Worm (Caenorhabditis elegans) whole organism, L1 larva: ENCODE results near the gene emb-8.
A peak's percentile ranks its signal among the peaks of the same experiment; 100 is the strongest.

ENCODE experiments used
- C16A3.4 ChIP-seq: fragments of 150-350 bp; optimal IDR thresholded peaks from 2 replicates; lab custom pipeline; 2014; ENCODE audit warnings: missing biosample characterization, missing genetic modification characterization
- F16B12.6 ChIP-seq: fragments of 150-350 bp; optimal IDR thresholded peaks from 2 replicates; lab custom pipeline; 2014; ENCODE audit warnings: missing biosample characterization, missing genetic modification characterization
- blmp-1 ChIP-seq: fragments of 150-350 bp; optimal IDR thresholded peaks from 2 replicates; lab custom pipeline; 2014; ENCODE audit warnings: missing biosample characterization, missing genetic modification characterization
- ceh-82 ChIP-seq, 3 experiments: fragments of 150-350 bp in 1 of 3; sonication (generic microtip) in 2 of 3; optimal IDR thresholded peaks; 2 replicates each; lab custom pipeline; 2014 to 2017; ENCODE audit warnings: missing biosample characterization in 3 of 3, missing genetic modification characterization in 3 of 3
- ceh-88 ChIP-seq: fragments of 200-800 bp; sonication (Bioruptor generic); IDR thresholded peaks from 2 replicates; pipeline ENCODE4 v1.3.6; 2022; ENCODE audit warnings: missing genetic modification characterization, missing compliant biosample characterization
- ces-1 ChIP-seq: fragments of 150-350 bp; optimal IDR thresholded peaks from 2 replicates; lab custom pipeline; 2014; ENCODE audit warnings: missing biosample characterization, missing genetic modification reagents, missing genetic modification characterization
- dpl-1 ChIP-seq, 3 experiments: fragments of 150-350 bp in 2 of 3; sonication (generic microtip) in 1 of 3; optimal IDR thresholded peaks; 2 replicates each; lab custom pipeline; 2014 to 2017; ENCODE audit warnings: missing biosample characterization in 3 of 3, missing genetic modification characterization in 3 of 3, missing genetic modification reagents in 3 of 3
- dsc-1 ChIP-seq: sonication (generic microtip); optimal IDR thresholded peaks from 2 replicates; lab custom pipeline; 2016; ENCODE audit warnings: mild to moderate bottlenecking, missing genetic modification characterization, missing compliant biosample characterization
- efl-1 ChIP-seq, 4 experiments: fragments of 150-350 bp; optimal IDR thresholded peaks in 3 of 4; peaks in 1 of 4; 1 replicate in 1 of 4; 2 replicates in 3 of 4; lab custom pipeline; 2014; ENCODE audit warnings: missing biosample characterization in 2 of 4, missing genetic modification characterization in 2 of 4, missing genetic modification reagents in 2 of 4
- elt-2 ChIP-seq: sonication (generic microtip); optimal IDR thresholded peaks from 2 replicates; lab custom pipeline; 2016; ENCODE audit warnings: missing genetic modification characterization, mild to moderate bottlenecking, inconsistent platforms, missing compliant biosample characterization, missing genetic modification reagents
- fkh-10 ChIP-seq: sonication (generic microtip); optimal IDR thresholded peaks from 2 replicates; lab custom pipeline; 2017; ENCODE audit warnings: missing biosample characterization, missing genetic modification reagents, missing genetic modification characterization
- lin-35 ChIP-seq, 2 experiments: fragments of 150-350 bp; optimal IDR thresholded peaks; 2 replicates each; lab custom pipeline; 2014; ENCODE audit warnings: missing biosample characterization in 2 of 2, missing genetic modification characterization in 2 of 2, missing genetic modification reagents in 2 of 2
- lir-3 ChIP-seq: sonication (generic microtip); optimal IDR thresholded peaks from 2 replicates; lab custom pipeline; 2016; ENCODE audit warnings: mild to moderate bottlenecking, missing genetic modification characterization, moderate library complexity, missing compliant biosample characterization; ENCODE audit not compliant: poor library complexity
- lsy-2 ChIP-seq, 2 experiments: fragments of 150-350 bp; optimal IDR thresholded peaks; 2 replicates each; lab custom pipeline; 2014; ENCODE audit warnings: missing biosample characterization in 2 of 2, missing genetic modification characterization in 2 of 2
- mdl-1 ChIP-seq, 2 experiments: fragments of 150-350 bp; optimal IDR thresholded peaks; 2 replicates each; lab custom pipeline; 2014 to 2017; ENCODE audit warnings: missing biosample characterization in 2 of 2, missing genetic modification characterization in 2 of 2, inconsistent platforms in 1 of 2
- mep-1 ChIP-seq: fragments of 150-350 bp; optimal IDR thresholded peaks from 2 replicates; lab custom pipeline; 2014; ENCODE audit warnings: missing biosample characterization, missing genetic modification characterization
- nhr-11 ChIP-seq: fragments of 150-350 bp; optimal IDR thresholded peaks from 2 replicates; lab custom pipeline; 2014; ENCODE audit warnings: missing biosample characterization, missing genetic modification characterization
- nhr-19 ChIP-seq: fragments of 200-800 bp; sonication (Bioruptor generic); conservative IDR thresholded peaks from 2 replicates; pipeline ENCODE4 v1.3.6; 2022; ENCODE audit warnings: missing genetic modification characterization, missing compliant biosample characterization
- nhr-20 ChIP-seq: sonication (generic microtip); optimal IDR thresholded peaks from 2 replicates; lab custom pipeline; 2016; ENCODE audit warnings: mild to moderate bottlenecking, missing genetic modification characterization, missing compliant biosample characterization
- nhr-47 ChIP-seq: sonication (generic microtip); optimal IDR thresholded peaks from 2 replicates; lab custom pipeline; 2016; ENCODE audit warnings: mild to moderate bottlenecking, missing genetic modification characterization, moderate library complexity, missing compliant biosample characterization
- nhr-71 ChIP-seq: sonication (generic microtip); optimal IDR thresholded peaks from 2 replicates; lab custom pipeline; 2016; ENCODE audit warnings: mild to moderate bottlenecking, missing genetic modification characterization, moderate library complexity, missing compliant biosample characterization
- nhr-85 ChIP-seq: sonication (generic microtip); peaks from one replicate; lab custom pipeline; 2016; ENCODE audit warnings: missing genetic modification characterization, inconsistent platforms, missing compliant biosample characterization
- nhr-90 ChIP-seq: sonication (generic microtip); optimal IDR thresholded peaks from 2 replicates; lab custom pipeline; 2016; ENCODE audit warnings: mild to moderate bottlenecking, missing genetic modification characterization, missing compliant biosample characterization; ENCODE audit not compliant: poor library complexity
- pag-3 ChIP-seq: sonication (generic microtip); optimal IDR thresholded peaks from 2 replicates; lab custom pipeline; 2017; ENCODE audit warnings: missing genetic modification characterization, mild to moderate bottlenecking, missing compliant biosample characterization, antibody characterized with exemption, borderline replicate concordance; ENCODE audit not compliant: insufficient read depth
- snu-23 ChIP-seq: sonication (generic microtip); optimal IDR thresholded peaks from 2 replicates; lab custom pipeline; 2016; ENCODE audit warnings: missing genetic modification characterization, missing compliant biosample characterization
- sup-37 ChIP-seq: fragments of 200-800 bp; sonication (Bioruptor generic); optimal IDR thresholded peaks from 2 replicates; lab custom pipeline; 2018; ENCODE audit warnings: mild to moderate bottlenecking, missing genetic modification characterization, missing compliant biosample characterization
- swsn-7 ChIP-seq: sonication (generic microtip); optimal IDR thresholded peaks from 2 replicates; lab custom pipeline; 2016; ENCODE audit warnings: missing genetic modification characterization, missing compliant biosample characterization
- tbx-2 ChIP-seq: sonication (generic microtip); optimal IDR thresholded peaks from 2 replicates; lab custom pipeline; 2016; ENCODE audit warnings: missing genetic modification characterization, missing compliant biosample characterization
- unc-86 ChIP-seq: sonication (generic microtip); optimal IDR thresholded peaks from 2 replicates; lab custom pipeline; 2016; ENCODE audit warnings: missing genetic modification characterization, missing compliant biosample characterization
- xbp-1 ChIP-seq: sonication (generic microtip); optimal IDR thresholded peaks from 2 replicates; lab custom pipeline; 2016; ENCODE audit warnings: missing genetic modification characterization, missing compliant biosample characterization
- zag-1 ChIP-seq: fragments of 150-350 bp; optimal IDR thresholded peaks from 2 replicates; lab custom pipeline; 2014; ENCODE audit warnings: missing biosample characterization, missing genetic modification characterization
- ztf-4 ChIP-seq: fragments of 150-350 bp; optimal IDR thresholded peaks from 2 replicates; lab custom pipeline; 2014; ENCODE audit warnings: missing biosample characterization, missing genetic modification characterization

emb-8 gene

DNA sequence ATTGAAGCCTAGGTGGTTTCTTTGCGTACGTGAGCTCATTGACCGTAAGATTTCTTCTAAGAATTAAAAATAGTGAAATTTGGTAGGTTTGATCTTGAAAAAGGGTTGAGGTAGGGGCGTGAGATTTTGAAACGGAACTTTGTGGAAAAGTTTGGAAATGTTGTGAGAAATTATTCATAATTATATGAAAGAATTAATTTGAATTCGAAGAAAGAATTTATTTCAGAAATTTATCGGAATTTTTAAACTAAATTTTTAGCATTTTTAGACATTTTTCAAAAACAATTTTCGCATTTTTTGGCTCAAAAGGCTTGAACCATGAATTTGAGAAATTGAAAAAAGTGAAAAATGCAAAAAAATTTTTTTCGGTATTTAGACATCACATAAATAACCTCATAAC, 14.7 kb upstream of the emb-8 start:
- no peak for TF ChIP-seq lir-3 (tag; lab: Kevin White, UChicago)
- no peak for TF ChIP-seq ces-1 (GFP tag; lab: Kevin White, UChicago)
- TF ChIP-seq nhr-11, result no peak

DNA sequence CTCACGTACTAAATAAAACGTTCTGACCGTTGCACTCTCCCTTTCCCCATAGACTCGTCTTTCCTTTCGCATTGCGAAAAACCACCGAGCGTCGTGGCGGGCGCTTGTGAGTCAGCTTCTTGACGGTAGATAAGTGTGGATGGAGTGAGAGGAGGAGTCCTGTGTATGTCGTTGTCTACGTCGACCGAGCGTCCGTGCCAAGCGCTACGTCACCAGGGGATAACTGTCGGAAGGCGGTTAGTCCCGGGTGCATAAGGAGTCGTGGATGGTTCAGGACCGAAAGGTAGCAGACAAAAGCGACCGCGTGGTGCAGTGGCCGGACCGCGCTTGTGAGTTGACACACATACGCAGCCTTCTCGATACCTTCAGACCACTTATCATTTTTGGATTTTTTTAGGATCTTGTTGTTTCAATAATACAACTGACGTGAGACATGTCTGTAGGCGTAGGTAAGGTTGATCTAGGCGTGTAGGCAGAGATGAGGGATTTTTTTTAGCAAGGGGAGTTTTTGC, 11.7 kb upstream of the emb-8 start:
- TF ChIP-seq mdl-1 (tag; optimal IDR thresholded peaks at IDR 0.05; lab: Kevin White, UChicago) (peak in 1 of 2 experiments; percentile 29), nhr-47 (tag; lab: Kevin White, UChicago) (peak; percentile 56), swsn-7 (tag; lab: Kevin White, UChicago) (peak; percentile 32), xbp-1 (peak; percentile 26), nhr-71 (tag; lab: Kevin White, UChicago) (peak; percentile 50), tbx-2 (peak; percentile 26), lin-35 (GFP tag; optimal IDR thresholded peaks at IDR 0.05; lab: Kevin White, UChicago) (peak in 1 of 2 experiments; percentile 7), ztf-4 (peak; percentile 22), elt-2 (tag; lab: Kevin White, UChicago) (peak; percentile 29), nhr-19 (GFP tag; lab: Robert Waterston, UW) (peak; percentile 19; the same call in 1 of the 2 replicates), sup-37 (GFP tag; lab: Kevin White, UChicago) (peak; percentile 51), nhr-20 (tag; lab: Kevin White, UChicago) (peak; percentile 23), efl-1 (optimal IDR thresholded peaks at IDR 0.05; lab: Kevin White, UChicago) (peak in 1 of 2 experiments; percentile 10), efl-1 (GFP tag; optimal IDR thresholded peaks at IDR 0.05 in 1 of 2; lab: Kevin White, UChicago) (peak in 1 of 2 experiments; percentile 56), C16A3.4 (peak; percentile 6), nhr-90 (tag; lab: Kevin White, UChicago) (peak; percentile 41), mep-1 (tag; lab: Kevin White, UChicago) (peak; percentile 21), blmp-1 (peak; percentile 2), nhr-85 (tag; lab: Kevin White, UChicago) (peak; percentile 0), lsy-2 (tag; optimal IDR thresholded peaks at IDR 0.05; lab: Kevin White, UChicago) (peak; percentile 1 to 62)

DNA sequence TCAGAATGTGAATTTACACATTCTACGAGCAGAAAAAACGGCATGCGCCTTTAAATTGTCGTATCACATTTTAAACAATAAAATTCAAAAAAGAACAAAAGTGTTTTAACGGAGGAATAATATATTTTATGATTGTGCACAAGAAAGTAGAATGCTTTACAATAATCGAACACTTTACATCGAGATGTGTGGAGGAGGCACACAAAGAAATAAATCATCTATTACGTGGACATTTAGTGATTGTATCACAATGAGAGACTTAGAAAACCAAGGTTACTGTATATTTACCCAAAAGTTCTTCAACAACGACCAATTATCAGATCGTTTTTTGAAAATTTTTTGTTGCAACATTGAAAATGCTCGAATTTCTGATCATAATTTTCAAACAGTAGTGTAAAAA, 10.8 kb upstream of the emb-8 start:
- TF ChIP-seq efl-1 (optimal IDR thresholded peaks at IDR 0.05; lab: Kevin White, UChicago) (no peak), efl-1 (GFP tag; optimal IDR thresholded peaks at IDR 0.05 in 1 of 2; lab: Kevin White, UChicago) (peak in 1 of 2 experiments; percentile 75), sup-37 (GFP tag; lab: Kevin White, UChicago) (no peak), pag-3 (tag; lab: Kevin White, UChicago) (no peak)

DNA sequence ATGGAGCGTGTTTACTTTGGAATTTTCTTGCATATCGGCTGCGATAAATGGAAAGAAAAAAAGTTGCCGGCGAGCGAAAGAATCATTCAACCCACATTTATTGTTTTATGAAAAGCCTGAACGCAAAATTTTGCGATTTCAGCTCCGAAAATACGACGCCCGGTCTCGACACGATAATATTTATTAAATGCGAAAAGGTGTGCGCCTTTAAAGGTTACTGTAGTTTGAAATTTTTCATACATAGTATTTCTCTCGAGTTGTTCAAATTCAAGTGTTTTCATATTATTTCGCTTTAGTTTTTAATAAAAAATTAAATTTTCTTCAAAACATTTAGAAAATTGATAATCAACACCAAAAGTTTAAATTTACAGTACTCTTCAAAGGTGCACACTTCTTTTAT, 9.5 kb upstream of the emb-8 start, which contains the start of gene syx-16:
TSS of gene syx-16 (minus strand) at position 118 of the 400 bp plus-strand sequence.
- TF ChIP-seq snu-23 (GFP tag; lab: Kevin White, UChicago), result no peak
- TF ChIP-seq lsy-2 (tag; optimal IDR thresholded peaks at IDR 0.05; lab: Kevin White, UChicago), result peak in 1 of 2 experiments; percentile 28

DNA sequence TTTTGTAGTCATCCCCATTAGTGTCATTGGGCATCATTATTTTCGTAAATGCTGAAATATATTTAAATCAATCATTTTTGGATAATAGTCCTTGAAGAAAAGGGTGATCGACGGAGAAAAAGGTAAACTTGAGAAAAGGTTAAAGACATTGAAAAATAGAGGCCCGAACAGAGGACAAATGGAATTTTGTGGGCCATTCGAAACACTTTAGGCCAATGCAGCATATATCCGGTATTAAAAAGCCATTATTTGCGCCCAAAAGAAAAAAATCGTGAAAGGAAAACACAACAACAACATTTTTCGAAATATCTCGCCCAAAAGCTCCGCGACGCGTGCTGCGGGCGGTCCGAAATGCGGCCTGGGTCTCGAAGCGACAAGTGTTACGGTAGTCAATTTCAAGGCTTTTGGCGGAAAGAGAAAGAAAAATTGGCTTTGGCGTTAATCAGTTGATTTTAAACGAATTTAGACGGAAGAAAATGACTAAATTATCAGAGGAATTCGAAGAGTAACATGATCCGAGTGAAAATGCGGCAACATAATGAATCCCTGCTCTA, 7.5 kb upstream of the emb-8 start, which contains the start of gene morc-1:
TSS of gene morc-1 (minus strand) at position 51 of the 554 bp plus-strand sequence.
- TF ChIP-seq mdl-1 (tag; optimal IDR thresholded peaks at IDR 0.05; lab: Kevin White, UChicago), result no peak
- TF ChIP-seq nhr-85 (tag; lab: Kevin White, UChicago), result no peak
- no peak for TF ChIP-seq elt-2 (tag; lab: Kevin White, UChicago)
- no peak for TF ChIP-seq dpl-1 (GFP tag; optimal IDR thresholded peaks at IDR 0.05; lab: Kevin White, UChicago)
- no peak for TF ChIP-seq unc-86
- TF ChIP-seq F16B12.6, result no peak
- no peak for TF ChIP-seq ceh-88
- no peak for TF ChIP-seq ces-1 (GFP tag; lab: Kevin White, UChicago)
- no peak for TF ChIP-seq ceh-82 (tag; optimal IDR thresholded peaks at IDR 0.05; lab: Kevin White, UChicago)
- no peak for TF ChIP-seq pag-3 (tag; lab: Kevin White, UChicago)
- TF ChIP-seq nhr-90 (tag; lab: Kevin White, UChicago), result no peak
- no peak for TF ChIP-seq zag-1
- no peak for TF ChIP-seq dsc-1 (tag; lab: Kevin White, UChicago)
- no peak for TF ChIP-seq fkh-10 (GFP tag; lab: Kevin White, UChicago)
